Worm (Caenorhabditis elegans) whole organism, young adult: ENCODE results near the gene gbb-2.

Experiments used
- akir-1 ChIP-seq: fragments of 200-800 bp; sonication (Bioruptor generic); optimal IDR thresholded peaks from 2 replicates; lab custom pipeline; 2018; ENCODE audit warnings: mild to moderate bottlenecking, missing genetic modification characterization, moderate library complexity, missing compliant biosample characterization
- aptf-3 ChIP-seq: fragments of 200-800 bp; sonication (Bioruptor generic); IDR thresholded peaks from 2 replicates; pipeline ENCODE4 v1.3.6; 2022; ENCODE audit warnings: missing genetic modification characterization, missing compliant biosample characterization
- attf-3 ChIP-seq: fragments of 200-800 bp; sonication (Bioruptor generic); conservative IDR thresholded peaks from 2 replicates; pipeline ENCODE4 v1.3.6; 2022; ENCODE audit warnings: missing genetic modification reagents, missing genetic modification characterization, missing compliant biosample characterization
- dpff-1 ChIP-seq: sonication (generic microtip); optimal IDR thresholded peaks from 2 replicates; lab custom pipeline; 2017; ENCODE audit warnings: mild to moderate bottlenecking, missing genetic modification characterization, missing compliant biosample characterization
- egrh-3 ChIP-seq: fragments of 200-800 bp; sonication (Bioruptor generic); IDR thresholded peaks from 2 replicates; pipeline ENCODE4 v1.3.6; 2022; ENCODE audit warnings: missing genetic modification reagents, missing genetic modification characterization, missing compliant biosample characterization
- lag-1 ChIP-seq: fragments of 200-800 bp; sonication (Bioruptor generic); IDR thresholded peaks from 2 replicates; pipeline ENCODE4 v1.3.6; 2022; ENCODE audit warnings: missing genetic modification reagents, missing genetic modification characterization, missing compliant biosample characterization
- lin-35 ChIP-seq, 3 experiments: fragments of 150-350 bp in 2 of 3; sonication (generic microtip) in 1 of 3; optimal IDR thresholded peaks; 2 replicates each; lab custom pipeline; 2014 to 2018; ENCODE audit warnings: missing biosample characterization in 3 of 3, missing genetic modification characterization in 3 of 3, missing genetic modification reagents in 3 of 3
- lin-40 ChIP-seq: sonication (generic microtip); optimal IDR thresholded peaks from 2 replicates; lab custom pipeline; 2016; ENCODE audit warnings: missing genetic modification characterization, mild to moderate bottlenecking, missing compliant biosample characterization, missing genotype, missing genetic modification reagents
- madf-3 ChIP-seq: fragments of 200-800 bp; sonication (Bioruptor generic); IDR thresholded peaks from 2 replicates; pipeline ENCODE4 v1.3.6; 2022; ENCODE audit warnings: missing genetic modification reagents, missing genetic modification characterization, missing compliant biosample characterization
- nfya-1 ChIP-seq: sonication (generic microtip); optimal IDR thresholded peaks from 2 replicates; lab custom pipeline; 2017; ENCODE audit warnings: antibody characterized with exemption, missing compliant biosample characterization, missing genetic modification characterization, borderline replicate concordance; ENCODE audit not compliant: insufficient read depth
- snpc-4 ChIP-seq, 5 experiments: fragments of 150-350 bp in 1 of 5; sonication (generic microtip) in 4 of 5; optimal IDR thresholded peaks; 2 replicates each; lab custom pipeline; 2014 to 2018; ENCODE audit warnings: missing genetic modification characterization in 5 of 5, missing biosample characterization in 3 of 5, antibody characterized with exemption in 2 of 5, mild to moderate bottlenecking in 2 of 5, missing compliant biosample characterization in 2 of 5, missing genotype in 2 of 5, moderate library complexity in 2 of 5, missing genetic modification reagents in 1 of 5
- unc-130 ChIP-seq: sonication (generic microtip); optimal IDR thresholded peaks from 2 replicates; lab custom pipeline; 2016; ENCODE audit warnings: missing genetic modification reagents, missing genetic modification characterization, missing compliant biosample characterization
- unc-62 ChIP-seq: fragments of 150-350 bp; optimal IDR thresholded peaks from 2 replicates; lab custom pipeline; 2014; ENCODE audit warnings: missing biosample characterization, missing genetic modification reagents, missing genetic modification characterization

DNA sequence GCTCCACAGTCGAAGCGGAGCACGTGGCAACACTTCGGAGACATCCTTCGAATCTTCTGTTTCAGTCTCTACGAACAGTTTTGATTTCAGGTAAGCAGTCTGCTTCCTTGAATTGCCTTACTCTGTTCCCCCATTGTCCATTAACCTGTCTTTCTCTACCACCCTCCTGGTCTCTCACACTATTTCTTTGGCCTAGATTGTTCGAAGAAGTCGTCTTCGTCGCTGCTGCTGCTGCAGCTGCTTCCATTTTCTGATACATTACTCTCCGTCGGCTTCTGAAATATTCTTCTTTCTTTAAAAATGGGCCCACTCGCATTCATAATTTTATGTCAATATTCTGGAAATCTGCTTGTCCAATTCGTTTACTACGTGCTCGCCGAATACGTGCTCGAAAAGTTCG lies 55.0 kb downstream of the gbb-2 start, which contains the start of gene R08C7.1:
- TF ChIP-seq madf-3 (GFP tag; lab: Robert Waterston, UW) (no peak), unc-130 (GFP tag; lab: Kevin White, UChicago) (no peak), dpff-1 (no peak), lin-35 (GFP tag; optimal IDR thresholded peaks at IDR 0.05; lab: Kevin White, UChicago) (no peak), unc-62 (GFP tag; lab: Kevin White, UChicago) (no peak), akir-1 (no peak), nfya-1 (no peak), aptf-3 (no peak), lag-1 (no peak), lin-40 (tag; lab: Kevin White, UChicago) (no peak), attf-3 (GFP tag; lab: Robert Waterston, UW) (no peak), snpc-4 (GFP tag; optimal IDR thresholded peaks at IDR 0.05; lab: Kevin White, UChicago) (no peak), snpc-4 (tag; optimal IDR thresholded peaks at IDR 0.05; lab: Kevin White, UChicago) (no peak), egrh-3 (GFP tag; lab: Robert Waterston, UW) (no peak)
